Worm (Caenorhabditis elegans): ENCODE results near the gene spt-5.

DNA sequence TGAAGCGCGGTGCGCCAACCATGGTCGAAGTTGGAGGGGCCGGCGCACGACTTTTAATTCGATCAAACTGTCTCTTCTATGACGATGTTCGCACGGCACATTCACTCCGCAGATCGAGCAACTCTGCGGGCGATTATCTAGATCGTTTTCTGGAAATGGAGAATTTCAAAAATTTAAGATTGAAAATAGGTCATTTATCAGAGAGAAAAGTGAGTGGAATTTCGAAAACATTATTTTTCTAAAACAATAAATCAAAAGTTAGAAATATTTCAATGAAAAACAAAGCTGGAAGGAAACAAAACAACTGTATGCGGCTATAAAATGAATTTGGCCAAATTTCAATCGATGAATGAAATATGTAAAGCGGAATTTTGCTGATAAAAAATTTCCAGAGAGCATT, 40.4 kb upstream of the spt-5 start, which contains the start of the genes ZK617.26 and unc-22:
- TF ChIP-seq nhr-237 (tag; optimal IDR thresholded peaks at IDR 0.05) (no peak), sptf-1 (tag; optimal IDR thresholded peaks at IDR 0.05) (no peak), ztf-11 (tag; optimal IDR thresholded peaks at IDR 0.05) (no peak), nhr-28 (tag; optimal IDR thresholded peaks at IDR 0.05) (no peak), nhr-12 (tag; optimal IDR thresholded peaks at IDR 0.05) (no peak), mep-1 (tag; optimal IDR thresholded peaks at IDR 0.05) (no peak), unc-62 (GFP tag; optimal IDR thresholded peaks at IDR 0.05) (no peak)
